Fruit fly (Drosophila melanogaster): ENCODE measurements around the gene VAChT.

DNA sequence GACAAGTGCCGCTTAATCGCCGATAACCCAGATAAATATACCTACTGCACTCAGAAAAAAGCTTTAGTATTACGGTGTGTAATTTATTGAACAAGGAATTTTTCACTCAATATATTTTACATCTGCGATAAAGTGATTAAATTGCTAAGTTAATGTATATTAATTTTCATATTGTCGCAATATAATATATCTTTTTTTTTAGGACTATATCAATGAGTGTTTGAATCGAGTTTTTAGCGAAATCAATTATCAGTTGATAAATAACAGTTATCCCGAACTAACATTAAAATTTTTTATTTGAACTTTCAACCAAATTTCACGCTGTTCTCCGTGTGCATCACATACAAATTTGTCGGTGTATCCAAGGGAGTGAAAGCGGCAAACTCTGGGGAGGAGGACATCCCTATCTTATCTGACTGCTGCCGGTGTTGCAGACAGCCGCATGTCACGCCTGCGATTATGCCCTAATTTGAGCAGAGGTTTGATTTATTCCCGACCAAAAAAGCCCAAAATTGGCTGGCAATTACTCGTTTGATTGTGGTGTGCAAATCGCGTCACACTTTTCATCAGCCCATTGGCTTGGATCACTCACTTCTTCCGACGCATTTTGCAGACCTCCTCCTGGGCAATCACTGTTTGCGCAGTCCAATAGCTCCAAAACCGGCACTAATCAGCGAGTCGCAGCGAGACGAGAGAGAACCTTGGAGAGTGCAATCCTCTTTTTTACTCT, 33.6 kb downstream of the VAChT start:
- no peak for TF ChIP-seq insv (optimal IDR thresholded peaks at IDR 0.05)
- TF ChIP-seq h (optimal IDR thresholded peaks at IDR 0.05) = no peak
- TF ChIP-seq Sin3A (optimal IDR thresholded peaks at IDR 0.05) = no peak
- no peak for TF ChIP-seq Myc (optimal IDR thresholded peaks at IDR 0.05)
